Fruit fly (Drosophila melanogaster) whole organism: ENCODE measurements around the gene CG5167.

ENCODE experiments used
- CG8478 ChIP-seq: fragments of >200 bp; optimal IDR thresholded peaks from 2 replicates; lab custom pipeline; 2018; ENCODE audit warnings: inconsistent platforms
- Dll ChIP-seq: fragments of >200 bp; optimal IDR thresholded peaks from 2 replicates; lab custom pipeline; 2017
- EcR ChIP-seq, 2 experiments: fragments of >200 bp; optimal IDR thresholded peaks; 2 replicates each; lab custom pipeline; 2017; ENCODE audit warnings: missing biosample characterization in 2 of 2, missing genetic modification characterization in 2 of 2, missing genetic modification reagents in 2 of 2
- pan ChIP-seq: fragments of >200 bp; optimal IDR thresholded peaks from 2 replicates; lab custom pipeline; 2017
- psq ChIP-seq: fragments of >200 bp; optimal IDR thresholded peaks from 2 replicates; lab custom pipeline; 2017
- usp ChIP-seq: fragments of >200 bp; optimal IDR thresholded peaks from 2 replicates; lab custom pipeline; 2017; ENCODE audit warnings: missing biosample characterization, missing genetic modification characterization, mixed read lengths

Gene CG5167

DNA sequence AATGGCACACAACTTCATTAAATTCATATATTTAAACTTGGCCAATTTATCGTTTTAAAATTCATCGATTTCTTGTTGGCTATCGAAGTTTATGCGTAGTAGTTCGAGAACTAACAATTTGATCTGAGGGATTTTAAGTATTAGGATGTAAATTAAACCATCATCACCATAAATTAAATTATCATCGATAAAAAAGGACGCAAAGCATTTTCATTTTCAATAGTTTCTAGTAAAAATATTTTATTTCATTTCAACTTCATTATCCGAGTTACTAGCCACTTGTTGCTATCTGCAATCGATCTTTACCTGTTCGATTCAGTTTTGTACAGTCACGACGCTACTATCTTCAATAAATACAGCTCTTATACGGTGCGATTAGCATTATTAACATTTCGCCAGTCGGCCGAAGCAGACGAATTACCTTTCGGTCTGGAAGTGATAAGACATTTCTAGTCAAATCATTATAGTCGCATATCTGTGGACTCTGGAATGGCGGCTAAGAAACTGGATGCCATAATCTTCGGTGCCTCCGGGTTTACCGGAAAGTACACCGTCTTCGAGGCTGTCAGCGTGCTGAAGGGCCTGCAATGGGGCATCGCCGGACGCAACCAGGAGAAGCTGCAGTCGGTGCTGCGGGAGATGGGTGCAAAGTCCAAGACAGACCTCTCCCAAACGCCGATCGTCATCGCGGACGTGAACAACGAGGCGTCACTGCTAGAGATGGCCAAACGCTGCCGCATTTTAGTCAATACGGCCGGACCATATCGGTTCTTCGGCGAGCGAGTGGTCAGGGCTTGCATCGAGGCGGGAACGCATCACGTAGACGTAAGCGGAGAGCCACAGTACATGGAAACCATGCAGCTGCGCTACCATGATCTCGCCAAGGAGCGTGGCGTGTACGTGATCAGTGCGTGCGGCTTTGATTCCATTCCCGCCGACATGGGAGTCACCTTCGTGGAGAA, at the start of gene CG5167:
Gene CG5167, plus strand, starts transcription at position 298 of the 962 bp plus-strand sequence.
- TF ChIP-seq CG8478 (lab: Kevin White, UChicago) = no peak
- no peak for TF ChIP-seq psq (lab: Kevin White, UChicago)
- TF ChIP-seq Dll = no peak
- TF ChIP-seq pan (lab: Kevin White, UChicago) = no peak

DNA sequence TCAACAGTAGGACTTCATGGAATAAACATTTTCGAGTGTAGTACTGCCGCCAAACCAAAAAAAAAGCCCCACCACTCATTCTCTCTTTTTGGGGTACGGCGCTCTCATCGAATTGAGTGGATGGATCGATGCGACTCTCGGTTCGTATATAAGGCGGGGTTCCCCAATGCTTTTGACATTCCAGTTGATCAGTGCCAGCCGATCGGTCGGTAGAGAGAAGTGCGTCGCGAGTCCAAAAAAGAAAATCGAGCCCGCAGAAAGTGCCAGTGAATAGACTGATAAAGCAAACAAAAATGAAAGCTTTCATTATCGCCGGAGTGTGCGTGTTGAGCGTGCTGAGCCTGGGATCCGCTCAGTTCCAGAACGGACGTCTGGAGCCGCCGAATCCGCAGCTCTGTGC, 46.5 kb upstream of the CG5167 start, which contains the start of gene CG4115:
Gene CG4115, plus strand, starts transcription at position 172 of the 400 bp plus-strand sequence.
- no peak for TF ChIP-seq usp (GFP tag; lab: Kevin White, UChicago)
- TF ChIP-seq Dll = no peak
- no peak for TF ChIP-seq EcR (GFP tag; optimal IDR thresholded peaks at IDR 0.05; lab: Kevin White, UChicago)
- TF ChIP-seq CG8478 (lab: Kevin White, UChicago) = no peak
- TF ChIP-seq pan (lab: Kevin White, UChicago) = no peak
- no peak for TF ChIP-seq psq (lab: Kevin White, UChicago)

DNA sequence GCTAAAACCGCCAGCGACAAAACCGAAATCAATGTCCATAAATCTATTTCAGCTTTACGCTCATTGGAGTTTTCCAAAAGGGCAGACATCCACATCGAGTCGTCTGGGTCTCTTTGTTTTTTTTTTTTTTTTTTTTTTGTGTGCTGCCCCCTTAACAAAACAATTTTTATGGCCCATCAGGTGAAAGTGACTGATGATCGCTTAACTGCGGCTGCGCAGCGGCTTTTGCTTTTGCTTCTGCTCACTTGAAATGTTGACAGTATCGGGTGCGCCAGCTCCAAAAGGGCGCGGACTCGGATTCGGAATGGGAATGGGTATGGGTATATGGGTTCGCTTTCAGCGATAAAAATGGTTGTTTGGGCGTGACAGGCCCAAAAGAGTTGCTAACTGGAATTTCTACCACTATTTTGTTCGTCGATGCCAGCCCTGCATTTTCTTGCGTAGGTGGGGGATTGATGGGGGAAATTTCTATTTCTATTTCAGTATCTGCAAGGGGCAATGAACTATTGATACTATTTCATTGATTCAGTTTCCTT, 44.3 kb upstream of the CG5167 start:
- no peak for TF ChIP-seq psq (lab: Kevin White, UChicago)
- TF ChIP-seq CG8478 (lab: Kevin White, UChicago) = no peak
- TF ChIP-seq EcR (GFP tag; optimal IDR thresholded peaks at IDR 0.05; lab: Kevin White, UChicago) = no peak
- no peak for TF ChIP-seq usp (GFP tag; lab: Kevin White, UChicago)
- TF ChIP-seq Dll = no peak
- TF ChIP-seq pan (lab: Kevin White, UChicago) = no peak

DNA sequence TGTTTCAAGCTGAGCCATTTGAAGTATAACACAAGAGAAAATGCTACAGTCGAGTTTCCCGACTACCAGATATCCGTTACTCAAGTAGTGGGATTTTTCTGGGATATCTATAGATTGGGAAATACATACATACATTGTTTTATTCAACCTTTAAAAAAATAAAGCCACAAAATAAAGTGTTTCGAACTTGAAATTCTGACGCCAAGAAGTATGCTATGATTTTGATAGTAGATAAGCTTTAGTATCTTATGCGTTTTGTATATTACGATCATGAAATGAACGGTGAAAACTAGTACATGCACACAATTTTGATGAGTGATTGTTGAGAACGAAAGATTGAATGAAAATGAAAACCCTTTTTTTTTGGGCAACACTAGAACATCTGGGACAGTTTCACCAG, 42.8 kb upstream of the CG5167 start:
- TF ChIP-seq psq (lab: Kevin White, UChicago) (no peak), pan (lab: Kevin White, UChicago) (no peak), usp (GFP tag; lab: Kevin White, UChicago) (no peak), EcR (GFP tag; optimal IDR thresholded peaks at IDR 0.05; lab: Kevin White, UChicago) (no peak), Dll (no peak), CG8478 (lab: Kevin White, UChicago) (no peak)

DNA sequence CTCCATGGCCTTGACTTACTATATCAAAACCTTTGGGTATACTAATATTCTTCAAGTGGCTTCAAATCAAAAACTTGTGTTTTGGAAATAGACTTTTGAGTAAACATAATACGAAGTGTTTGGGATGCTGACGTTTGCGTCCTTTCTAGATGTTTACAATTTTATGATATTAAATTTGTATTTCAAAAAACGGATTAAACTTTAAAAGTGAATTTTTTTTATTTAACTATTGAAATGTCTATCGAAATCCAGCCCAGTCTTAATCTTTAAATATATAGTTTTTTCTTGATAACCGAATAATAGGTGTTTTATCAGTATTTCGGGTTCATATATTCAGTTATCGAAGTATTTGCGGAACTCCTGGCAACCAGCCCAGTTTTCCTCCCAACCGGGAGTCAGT, 41.8 kb upstream of the CG5167 start, which contains the start of gene Tim17a1:
Gene Tim17a1, minus strand, starts transcription at position 101 of the 400 bp plus-strand sequence.
- TF ChIP-seq CG8478 (lab: Kevin White, UChicago) (no peak), usp (GFP tag; lab: Kevin White, UChicago) (no peak), Dll (no peak), EcR (GFP tag; optimal IDR thresholded peaks at IDR 0.05; lab: Kevin White, UChicago) (no peak), psq (lab: Kevin White, UChicago) (no peak), pan (lab: Kevin White, UChicago) (no peak)

DNA sequence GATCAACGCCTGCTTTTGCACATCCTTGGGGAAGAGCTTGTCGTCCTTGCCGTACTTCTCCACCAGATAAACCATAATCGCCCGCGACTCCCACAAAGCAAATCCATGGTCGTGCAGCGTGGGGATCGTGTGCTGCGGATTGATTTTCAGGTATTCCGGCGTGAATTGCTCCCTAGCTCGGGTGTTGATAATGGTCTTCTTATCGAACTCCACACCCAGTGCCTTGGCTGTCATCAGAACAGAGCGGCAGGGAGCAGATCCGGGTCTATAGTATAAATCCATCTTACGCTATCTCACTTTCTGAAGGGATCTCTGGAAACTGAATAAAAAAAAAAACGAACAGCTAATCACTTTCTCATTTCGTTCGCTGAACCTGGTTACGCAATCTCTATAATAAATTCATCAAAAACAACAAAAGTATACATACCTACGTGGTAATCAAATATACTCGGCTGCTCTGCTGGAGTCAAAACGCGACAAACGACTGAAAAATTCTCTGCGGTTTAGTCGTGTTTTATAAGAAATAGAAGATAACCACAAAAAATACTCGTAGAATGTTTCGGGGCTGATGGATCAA, 41.0 kb upstream of the CG5167 start, which contains the start of gene GstD10:
Gene GstD10, minus strand, starts transcription at position 472 of the 577 bp plus-strand sequence.
- TF ChIP-seq pan (lab: Kevin White, UChicago) (no peak), CG8478 (lab: Kevin White, UChicago) (no peak), Dll (no peak), usp (GFP tag; lab: Kevin White, UChicago) (no peak), EcR (GFP tag; optimal IDR thresholded peaks at IDR 0.05; lab: Kevin White, UChicago) (no peak), psq (lab: Kevin White, UChicago) (no peak)

DNA sequence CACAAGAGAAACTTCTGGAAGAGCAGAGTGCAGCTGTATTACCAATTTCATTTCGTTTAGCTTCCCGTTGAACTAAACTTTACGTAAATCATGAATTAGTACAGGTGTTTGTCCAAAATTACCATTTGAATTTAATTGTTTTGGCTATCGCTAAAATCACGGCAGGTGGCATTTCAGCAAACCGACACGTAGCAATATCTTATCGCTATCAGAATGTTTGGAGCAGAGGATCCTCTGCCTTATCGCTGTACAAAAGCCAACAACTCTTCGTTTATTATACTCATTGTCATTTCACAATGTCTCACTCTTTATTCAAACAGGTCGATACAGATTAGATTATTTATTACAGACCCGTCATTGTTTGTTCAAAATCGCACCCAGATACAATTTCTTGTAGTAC, 40.4 kb upstream of the CG5167 start:
- TF ChIP-seq Dll (no peak), CG8478 (lab: Kevin White, UChicago) (no peak), usp (GFP tag; lab: Kevin White, UChicago) (no peak), psq (lab: Kevin White, UChicago) (no peak)

DNA sequence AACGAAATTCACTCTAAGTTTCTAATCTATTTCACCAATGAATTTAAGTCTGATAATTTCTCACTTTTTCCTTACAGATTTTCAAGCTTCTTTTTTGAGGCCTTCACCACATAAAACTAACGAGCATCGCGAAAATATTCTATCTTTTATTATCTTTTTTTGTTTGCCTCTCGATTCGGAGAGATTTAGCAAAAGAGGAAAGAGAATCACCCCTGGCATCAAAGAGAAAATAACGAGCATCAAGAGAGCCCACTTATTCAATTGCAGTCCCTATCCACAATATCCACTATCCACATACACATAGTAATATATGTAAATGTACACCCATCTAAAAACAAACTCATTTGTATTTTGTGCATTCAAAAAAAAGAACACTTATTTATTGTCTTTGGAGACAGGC, 38.9 kb upstream of the CG5167 start, which contains the start of gene GstD9:
Gene GstD9, minus strand, starts transcription at position 101 of the 400 bp plus-strand sequence.
- no peak for TF ChIP-seq EcR (GFP tag; optimal IDR thresholded peaks at IDR 0.05; lab: Kevin White, UChicago)
- no peak for TF ChIP-seq Dll
- TF ChIP-seq pan (lab: Kevin White, UChicago) = no peak
- TF ChIP-seq usp (GFP tag; lab: Kevin White, UChicago) = no peak
- TF ChIP-seq psq (lab: Kevin White, UChicago) = no peak
- no peak for TF ChIP-seq CG8478 (lab: Kevin White, UChicago)

DNA sequence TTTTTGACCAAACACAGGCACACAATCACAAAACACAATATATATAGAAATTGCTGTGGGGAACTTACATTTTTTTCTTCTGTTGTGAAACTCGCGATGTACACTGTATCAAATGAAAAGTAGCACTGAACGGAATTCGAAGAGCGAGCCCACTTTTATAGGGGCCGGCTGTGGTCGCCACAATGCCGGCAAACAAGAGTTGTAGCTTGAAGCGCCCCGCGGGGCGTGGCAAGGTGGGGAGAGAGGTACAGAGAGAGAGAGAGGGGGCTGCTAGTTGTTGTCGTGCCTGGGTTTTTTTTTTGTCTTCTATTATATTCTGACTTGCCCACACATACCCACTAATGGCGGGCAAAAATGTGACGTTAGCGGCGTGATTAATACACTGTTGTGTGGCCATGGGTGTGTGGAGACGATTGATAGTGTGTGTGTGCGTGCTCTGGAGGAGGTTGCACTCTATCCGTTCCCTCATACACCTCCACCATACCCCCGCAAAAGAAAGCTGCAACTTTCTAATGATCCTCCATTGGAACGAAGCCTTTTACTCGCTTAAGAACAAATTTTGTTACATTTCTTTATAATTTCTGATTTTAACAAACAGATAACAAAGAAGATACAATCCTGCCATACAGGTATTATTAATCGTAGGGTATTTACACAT, 37.1 kb upstream of the CG5167 start, which contains the start of gene GstD1:
Gene GstD1, minus strand, starts transcription at position 134 of the 658 bp plus-strand sequence.
- TF ChIP-seq EcR (GFP tag; optimal IDR thresholded peaks at IDR 0.05; lab: Kevin White, UChicago) (peak in 1 of 2 experiments; percentile 4), pan (lab: Kevin White, UChicago) (no peak)

DNA sequence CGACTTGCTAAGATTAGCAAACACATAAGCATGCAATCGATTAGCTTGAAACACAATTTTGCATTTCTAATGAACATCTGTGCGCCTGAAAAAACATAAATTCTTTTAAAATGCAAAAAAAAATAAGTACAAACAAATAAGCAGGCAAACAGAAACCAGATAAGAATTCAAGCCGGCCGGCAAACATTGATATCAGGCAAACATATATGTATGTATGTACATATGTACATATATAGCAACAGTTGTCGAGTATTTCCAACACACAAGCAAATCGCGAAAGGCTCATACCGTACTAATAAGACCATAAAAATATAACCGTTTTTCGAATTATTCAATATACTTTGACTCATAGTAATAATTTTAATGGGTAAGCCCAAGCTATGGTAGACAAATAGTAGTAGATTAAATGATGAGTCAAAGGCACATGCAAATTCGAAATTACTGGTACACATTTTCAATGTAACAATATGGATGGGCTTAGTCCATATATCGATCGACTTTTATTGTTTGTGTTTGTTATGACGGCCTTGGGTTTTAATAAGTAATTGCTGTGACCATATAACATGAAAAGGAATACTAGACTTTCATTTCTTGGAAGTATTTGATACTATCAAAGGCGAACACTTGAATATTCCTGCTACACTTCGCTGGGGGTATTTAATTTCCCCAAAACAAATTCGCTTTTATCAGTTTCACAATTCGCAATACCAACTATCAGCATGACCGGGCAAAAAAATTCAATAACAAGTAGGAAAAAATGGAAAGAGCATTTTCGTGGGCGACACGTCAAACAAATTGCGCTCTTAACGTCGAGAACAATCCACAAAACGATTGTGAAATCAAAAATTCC, 36.3 kb upstream of the CG5167 start:
- no peak for TF ChIP-seq EcR (GFP tag; optimal IDR thresholded peaks at IDR 0.05; lab: Kevin White, UChicago)
- no peak for TF ChIP-seq usp (GFP tag; lab: Kevin White, UChicago)
- no peak for TF ChIP-seq pan (lab: Kevin White, UChicago)
- TF ChIP-seq Dll = no peak
- TF ChIP-seq CG8478 (lab: Kevin White, UChicago) = no peak
